Worm (Caenorhabditis elegans): ENCODE results near the gene slc-9B.2.

DNA sequence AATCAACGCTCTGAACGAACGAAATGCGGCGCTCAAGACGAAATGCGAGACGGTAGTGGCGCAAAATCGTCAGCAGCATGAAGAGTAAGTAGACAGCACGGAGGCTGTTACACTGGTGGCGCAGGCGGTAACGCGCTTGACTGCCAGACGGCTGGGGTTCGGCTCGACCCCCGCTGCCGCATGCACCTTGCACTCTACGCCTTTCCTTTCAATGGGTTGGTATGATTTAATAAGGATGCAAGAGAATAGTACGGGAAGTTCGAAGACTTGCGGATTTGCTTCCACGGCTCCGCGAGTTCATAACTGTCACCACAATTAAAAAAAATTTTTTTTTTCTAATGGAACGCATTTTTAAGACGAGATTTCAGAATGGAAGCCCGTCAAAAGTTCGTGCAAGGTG is 31.2 kb downstream of the slc-9B.2 start:
- TF ChIP-seq W03F9.2 (tag; optimal IDR thresholded peaks at IDR 0.05): peak; percentile 9
- TF ChIP-seq him-1 (tag; optimal IDR thresholded peaks at IDR 0.05): peak; percentile 52
